Worm (Caenorhabditis elegans): ENCODE measurements around the gene R05C11.2.

DNA sequence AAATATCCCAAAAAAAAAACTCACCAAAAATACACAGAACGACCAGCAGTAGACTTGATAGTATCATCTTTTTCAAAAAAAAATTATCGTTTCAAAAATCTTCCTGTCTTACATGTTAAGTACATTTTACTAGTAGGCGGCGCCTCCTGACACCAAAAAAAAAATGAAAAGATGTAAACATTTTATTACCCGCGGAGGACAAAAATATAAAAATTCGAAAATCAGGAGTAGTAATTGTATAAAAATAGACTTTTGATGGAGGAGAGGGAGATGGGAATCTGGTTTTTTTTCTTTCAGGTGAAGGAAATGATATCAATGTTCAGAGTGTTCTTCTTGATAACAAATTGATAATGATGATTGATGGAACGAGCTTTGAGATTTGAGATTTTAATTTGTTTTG, 43.9 kb upstream of the R05C11.2 start, which contains the start of gene C23H5.15:
- no peak for TF ChIP-seq dao-5 (tag; optimal IDR thresholded peaks at IDR 0.05)
- no peak for TF ChIP-seq W03F9.2 (tag; optimal IDR thresholded peaks at IDR 0.05)
